Worm (Caenorhabditis elegans): ENCODE measurements around the gene Y105C5B.3.

Gene Y105C5B.3

ce11 chrIV:15883922-15884321, at the start of gene Y105C5B.3:
Gene Y105C5B.3, plus strand, starts transcription at chrIV:15884222.
- TF ChIP-seq ceh-83 (GFP tag; optimal IDR thresholded peaks at IDR 0.05): no peak
- no peak for TF ChIP-seq nhr-12 (tag; optimal IDR thresholded peaks at IDR 0.05)
- TF ChIP-seq drap-1 (GFP tag; optimal IDR thresholded peaks at IDR 0.05): no peak
- TF ChIP-seq nhr-28 (tag; optimal IDR thresholded peaks at IDR 0.05): no peak
- no peak for TF ChIP-seq elt-1 (tag; optimal IDR thresholded peaks at IDR 0.05; ENCODE audit: borderline replicate concordance, insufficient read depth)
- TF ChIP-seq snpc-4 (tag; optimal IDR thresholded peaks at IDR 0.05): no peak
- no peak for TF ChIP-seq nhr-2 (tag; optimal IDR thresholded peaks at IDR 0.05)
- no peak for TF ChIP-seq M03D4.4 (tag; optimal IDR thresholded peaks at IDR 0.05)
- no peak for TF ChIP-seq unc-39 (tag; optimal IDR thresholded peaks at IDR 0.05)
- no peak for TF ChIP-seq flh-1 (GFP tag; optimal IDR thresholded peaks at IDR 0.05)
- no peak for TF ChIP-seq unc-120 (tag; optimal IDR thresholded peaks at IDR 0.05; ENCODE audit: poor library complexity, severe bottlenecking)
- TF ChIP-seq cnd-1 (tag; optimal IDR thresholded peaks at IDR 0.05): no peak

- TF ChIP-seq elt-1 (tag; optimal IDR thresholded peaks at IDR 0.05; ENCODE audit: borderline replicate concordance, insufficient read depth) (no peak), sem-2 (GFP tag; optimal IDR thresholded peaks at IDR 0.05) (no peak), nhr-76 (tag; optimal IDR thresholded peaks at IDR 0.05) (no peak), ceh-39 (tag; optimal IDR thresholded peaks at IDR 0.05) (no peak), snpc-4 (tag; optimal IDR thresholded peaks at IDR 0.05) (no peak), nhr-12 (tag; optimal IDR thresholded peaks at IDR 0.05) (no peak), nhr-28 (tag; optimal IDR thresholded peaks at IDR 0.05) (no peak), flh-1 (GFP tag; optimal IDR thresholded peaks at IDR 0.05) (no peak), sptf-1 (tag; optimal IDR thresholded peaks at IDR 0.05) (no peak), bed-3 (GFP tag; optimal IDR thresholded peaks at IDR 0.05) (no peak), lin-13 (tag; optimal IDR thresholded peaks at IDR 0.05) (no peak), M03D4.4 (tag; optimal IDR thresholded peaks at IDR 0.05) (no peak), ztf-11 (tag; optimal IDR thresholded peaks at IDR 0.05) (no peak), lin-32 (GFP tag; optimal IDR thresholded peaks at IDR 0.05) (no peak), nhr-237 (tag; optimal IDR thresholded peaks at IDR 0.05) (no peak), zip-8 (tag; optimal IDR thresholded peaks at IDR 0.05) (no peak), nhr-2 (tag; optimal IDR thresholded peaks at IDR 0.05) (no peak), unc-62 (GFP tag; optimal IDR thresholded peaks at IDR 0.05) (no peak), drap-1 (GFP tag; optimal IDR thresholded peaks at IDR 0.05) (no peak)
Observed at ce11 chrIV:15844064-15844463, 40.0 kb upstream of the Y105C5B.3 start.

ce11 chrIV:15846553-15846952, 37.5 kb upstream of the Y105C5B.3 start, which contains the start of gene Y105C5A.1270:
Gene Y105C5A.1270, minus strand, starts transcription at chrIV:15846653.
- TF ChIP-seq lin-32 (GFP tag; optimal IDR thresholded peaks at IDR 0.05): no peak
- TF ChIP-seq tbx-8 (GFP tag; optimal IDR thresholded peaks at IDR 0.05): no peak
- no peak for TF ChIP-seq snpc-4 (tag; optimal IDR thresholded peaks at IDR 0.05)
- TF ChIP-seq ceh-39 (tag; optimal IDR thresholded peaks at IDR 0.05): no peak
- no peak for TF ChIP-seq sem-2 (GFP tag; optimal IDR thresholded peaks at IDR 0.05)
- TF ChIP-seq lsy-2 (tag; optimal IDR thresholded peaks at IDR 0.05): no peak
- no peak for TF ChIP-seq elt-1 (tag; optimal IDR thresholded peaks at IDR 0.05; ENCODE audit: borderline replicate concordance, insufficient read depth)
- no peak for TF ChIP-seq ztf-11 (tag; optimal IDR thresholded peaks at IDR 0.05)
- TF ChIP-seq nhr-2 (tag; optimal IDR thresholded peaks at IDR 0.05): no peak

- no peak for TF ChIP-seq blmp-1 (tag; optimal IDR thresholded peaks at IDR 0.05)
Observed at ce11 chrIV:15847096-15847495, 36.9 kb upstream of the Y105C5B.3 start, which contains the start of gene Y105C5A.1269. Gene Y105C5A.1269, plus strand, starts transcription at chrIV:15847396.

ce11 chrIV:15849656-15850055, 34.4 kb upstream of the Y105C5B.3 start, which contains the start of gene Y105C5A.24:
Gene Y105C5A.24, plus strand, starts transcription at chrIV:15849875.
- no peak for TF ChIP-seq mab-5 (tag; optimal IDR thresholded peaks at IDR 0.05)

ce11 chrIV:15850647-15851046, 33.4 kb upstream of the Y105C5B.3 start:
- TF ChIP-seq ces-1 (GFP tag; optimal IDR thresholded peaks at IDR 0.05): no peak

All from whole organism, mixed stage, embryonic.